Worm (Caenorhabditis elegans): Measurements from ENCODE around the gene rpn-12.

The rpn-12 gene

ce11 chrII:11637189-11637754 is 15.7 kb upstream of the rpn-12 start (continued):
- TF ChIP-seq madf-9 (GFP tag; conservative IDR thresholded peaks at IDR 0.05), result 0 out of 2 replicates have a peak, but pooled peaks have one; percentile 37
- peak; percentile 52 for TF ChIP-seq mes-2 (tag; optimal IDR thresholded peaks at IDR 0.05; ENCODE audit: poor library complexity, severe bottlenecking)
- TF ChIP-seq dve-1 (tag; optimal IDR thresholded peaks at IDR 0.05; ENCODE audit: insufficient read depth), result peak; percentile 74
- TF ChIP-seq Y75B8A.6 (GFP tag; IDR thresholded peaks at IDR 0.05), result no peak
- no peak for TF ChIP-seq snpc-1.2 (GFP tag; IDR thresholded peaks at IDR 0.05)
- TF ChIP-seq unc-39 (tag; optimal IDR thresholded peaks at IDR 0.05), result no peak
- no peak for TF ChIP-seq aly-2 (tag; optimal IDR thresholded peaks at IDR 0.05)
- TF ChIP-seq nhr-6 (tag; optimal IDR thresholded peaks at IDR 0.05), result no peak
- no peak for TF ChIP-seq cey-2 (tag; optimal IDR thresholded peaks at IDR 0.05; ENCODE audit: borderline replicate concordance, insufficient read depth)
- TF ChIP-seq nhr-48 (tag; optimal IDR thresholded peaks at IDR 0.05), result peak; percentile 17
- 0 out of 2 replicates have a peak, but pooled peaks have one; percentile 11 for TF ChIP-seq php-3 (GFP tag; IDR thresholded peaks at IDR 0.05)
- TF ChIP-seq lin-15B (tag; optimal IDR thresholded peaks at IDR 0.05), result no peak
- no peak for TF ChIP-seq ZK546.5 (tag; optimal IDR thresholded peaks at IDR 0.05)
- TF ChIP-seq R02D3.7 (tag; optimal IDR thresholded peaks at IDR 0.05), result no peak
- no peak for TF ChIP-seq saeg-2 (GFP tag; IDR thresholded peaks at IDR 0.05)
- TF ChIP-seq egl-43 (GFP tag; IDR thresholded peaks at IDR 0.05), result no peak
- TF ChIP-seq unc-130 (GFP tag; optimal IDR thresholded peaks at IDR 0.05), result no peak
- no peak for TF ChIP-seq zip-11 (GFP tag; IDR thresholded peaks at IDR 0.05)
- TF ChIP-seq nhr-111 (GFP tag; optimal IDR thresholded peaks at IDR 0.05), result no peak
- TF ChIP-seq ceh-28 (tag; optimal IDR thresholded peaks at IDR 0.05), result no peak
- no peak for TF ChIP-seq ceh-62 (tag; optimal IDR thresholded peaks at IDR 0.05)
- no peak for TF ChIP-seq zag-1 (tag; optimal IDR thresholded peaks at IDR 0.05)
- TF ChIP-seq dmd-8 (GFP tag; IDR thresholded peaks at IDR 0.05), result no peak
- peak; percentile 84 for TF ChIP-seq nhr-25 (tag; optimal IDR thresholded peaks at IDR 0.05; ENCODE audit: borderline replicate concordance, insufficient read depth)
- TF ChIP-seq lsy-2 (tag; optimal IDR thresholded peaks at IDR 0.05), result peak in 1 of 2 experiments; percentile 18
- TF ChIP-seq spr-3 (GFP tag; optimal IDR thresholded peaks at IDR 0.05), result no peak
- no peak for TF ChIP-seq ceh-44 (GFP tag; IDR thresholded peaks at IDR 0.05)
- TF ChIP-seq hlh-30 (tag; optimal IDR thresholded peaks at IDR 0.05; ENCODE audit: insufficient read depth), result peak; percentile 11
- TF ChIP-seq lin-1 (GFP tag; IDR thresholded peaks at IDR 0.05), result no peak
- no peak for TF ChIP-seq lin-29 (GFP tag; IDR thresholded peaks at IDR 0.05)
- no peak for TF ChIP-seq ztf-11 (tag; optimal IDR thresholded peaks at IDR 0.05)
- TF ChIP-seq tra-1 (GFP tag; IDR thresholded peaks at IDR 0.05), result no peak
- TF ChIP-seq nhr-102 (tag; optimal IDR thresholded peaks at IDR 0.05), result peak; percentile 49
- no peak for TF ChIP-seq lin-38 (GFP tag; IDR thresholded peaks at IDR 0.05)
- TF ChIP-seq egl-27 (tag; optimal IDR thresholded peaks at IDR 0.05), result no peak
- TF ChIP-seq ceh-20 (GFP tag; IDR thresholded peaks at IDR 0.05), result no peak
- no peak for TF ChIP-seq ceh-32 (tag; optimal IDR thresholded peaks at IDR 0.05; ENCODE audit: poor library complexity)
- TF ChIP-seq nhr-11 (tag; optimal IDR thresholded peaks at IDR 0.05), result no peak
- no peak for TF ChIP-seq nhr-28 (tag; optimal IDR thresholded peaks at IDR 0.05)
- TF ChIP-seq set-16 (GFP tag; IDR thresholded peaks at IDR 0.05), result no peak
- TF ChIP-seq daf-16 (GFP tag; optimal IDR thresholded peaks at IDR 0.05), result no peak
- TF ChIP-seq daf-16 (tag; optimal IDR thresholded peaks at IDR 0.05), result peak; percentile 32
- TF ChIP-seq T20F7.1 (GFP tag; optimal IDR thresholded peaks at IDR 0.05), result no peak
- TF ChIP-seq Y48G9A.11 (GFP tag; IDR thresholded peaks at IDR 0.05), result no peak
- no peak for TF ChIP-seq skn-1 (tag; optimal IDR thresholded peaks at IDR 0.05)
- TF ChIP-seq D1046.2 (GFP tag; IDR thresholded peaks at IDR 0.05), result no peak
- no peak for TF ChIP-seq mxl-2 (GFP tag; conservative IDR thresholded peaks at IDR 0.05)
- no peak for TF ChIP-seq dmd-9 (GFP tag; IDR thresholded peaks at IDR 0.05)
- TF ChIP-seq duxl-1 (tag; optimal IDR thresholded peaks at IDR 0.05; ENCODE audit: poor library complexity), result peak; percentile 50
- TF ChIP-seq mdl-1 (tag; optimal IDR thresholded peaks at IDR 0.05), result no peak
